Fruit fly (Drosophila melanogaster): ENCODE data around the gene wts.

The wts gene

dm6 chr3R:30764121-30764520, 42.3 kb downstream of the wts start (continued):
- TF ChIP-seq scrt (GFP tag; optimal IDR thresholded peaks at IDR 0.05) (peak; percentile 5), CG18262 (tag; optimal IDR thresholded peaks at IDR 0.05) (no peak), CG18011 (GFP tag; optimal IDR thresholded peaks at IDR 0.05) (no peak), Fer1 (GFP tag; optimal IDR thresholded peaks at IDR 0.05) (no peak), Camta (GFP tag; optimal IDR thresholded peaks at IDR 0.05) (no peak), sna (GFP tag; IDR thresholded peaks at IDR 0.05; ENCODE audit: partially characterized antibody) (0 out of 2 replicates have a peak, but pooled peaks have one; percentile 12), ap (GFP tag; IDR thresholded peaks at IDR 0.05) (no peak), CG1647 (GFP tag; optimal IDR thresholded peaks at IDR 0.05) (no peak), CG16813 (GFP tag; IDR thresholded peaks at IDR 0.05; ENCODE audit: partially characterized antibody) (no peak), CG30020 (tag; optimal IDR thresholded peaks at IDR 0.05) (no peak), Trl (optimal IDR thresholded peaks at IDR 0.05) (peak; percentile 62 to 63), Trl (GFP tag; optimal IDR thresholded peaks at IDR 0.05) (no peak), pfk (GFP tag; optimal IDR thresholded peaks at IDR 0.05) (no peak), Kr (GFP tag; optimal IDR thresholded peaks at IDR 0.05) (no peak), Deaf1 (tag; optimal IDR thresholded peaks at IDR 0.05) (peak; percentile 44), odd (GFP tag; optimal IDR thresholded peaks at IDR 0.05) (no peak), Hr78 (GFP tag; optimal IDR thresholded peaks at IDR 0.05) (no peak), CG10462 (GFP tag; optimal IDR thresholded peaks at IDR 0.05) (no peak), HmgD (GFP tag; optimal IDR thresholded peaks at IDR 0.05) (no peak), CG12071 (GFP tag; optimal IDR thresholded peaks at IDR 0.05) (no peak), Antp (GFP tag; optimal IDR thresholded peaks at IDR 0.05) (no peak), Gsc (GFP tag; IDR thresholded peaks at IDR 0.05) (no peak), pan (optimal IDR thresholded peaks at IDR 0.05) (no peak), pan (GFP tag; optimal IDR thresholded peaks at IDR 0.05 in 1 of 2, IDR thresholded peaks at IDR 0.05 in 1 of 2) (no peak), TFAM (GFP tag; optimal IDR thresholded peaks at IDR 0.05) (no peak), CG1603 (tag; optimal IDR thresholded peaks at IDR 0.05) (no peak), CG6689 (GFP tag; IDR thresholded peaks at IDR 0.05) (no peak), CG9437 (GFP tag; optimal IDR thresholded peaks at IDR 0.05) (no peak), onecut (GFP tag; IDR thresholded peaks at IDR 0.05) (no peak), kah (GFP tag; optimal IDR thresholded peaks at IDR 0.05) (peak; percentile 37), al (GFP tag; IDR thresholded peaks at IDR 0.05) (no peak), CG9817 (tag; optimal IDR thresholded peaks at IDR 0.05) (no peak), ase (GFP tag; IDR thresholded peaks at IDR 0.05) (no peak), CG2199 (GFP tag; IDR thresholded peaks at IDR 0.05) (no peak), abd-A (tag; optimal IDR thresholded peaks at IDR 0.05) (peak; percentile 85), Atf3 (GFP tag; optimal IDR thresholded peaks at IDR 0.05) (no peak), seq (GFP tag; IDR thresholded peaks at IDR 0.05) (peak; percentile 27; the same call in 1 of the 2 replicates), CG14441 (GFP tag; IDR thresholded peaks at IDR 0.05) (no peak), CG18619 (GFP tag; optimal IDR thresholded peaks at IDR 0.05) (no peak), CG4282 (GFP tag; optimal IDR thresholded peaks at IDR 0.05) (no peak), CG6654 (GFP tag; optimal IDR thresholded peaks at IDR 0.05) (no peak), Aef1 (GFP tag; IDR thresholded peaks at IDR 0.05) (peak; percentile 50; the same call in 2 of the 3 replicates), CG33557 (GFP tag; optimal IDR thresholded peaks at IDR 0.05) (no peak), Side (GFP tag; optimal IDR thresholded peaks at IDR 0.05) (no peak), nerfin-1 (tag; optimal IDR thresholded peaks at IDR 0.05) (no peak), gcm (GFP tag; optimal IDR thresholded peaks at IDR 0.05) (no peak), kay (GFP tag; optimal IDR thresholded peaks at IDR 0.05) (no peak), pum (GFP tag; optimal IDR thresholded peaks at IDR 0.05) (no peak), crol (GFP tag; IDR thresholded peaks at IDR 0.05) (peak; percentile 65), CG14050 (GFP tag; IDR thresholded peaks at IDR 0.05) (no peak), BtbVII (GFP tag; optimal IDR thresholded peaks at IDR 0.05) (no peak), Doc2 (GFP tag; IDR thresholded peaks at IDR 0.05) (no peak)

All from whole organism, embryonic.